Worm (Caenorhabditis elegans) whole organism, L4 larva: ENCODE results near the gene F17H10.1.

ENCODE experiments used
- D1046.2 ChIP-seq: fragments of 200-800 bp; sonication (Bioruptor generic); IDR thresholded peaks from 2 replicates; pipeline ENCODE4 v1.3.6; 2022; ENCODE audit warnings: missing genetic modification characterization, missing compliant biosample characterization
- F10B5.3 ChIP-seq: sonication (generic microtip); optimal IDR thresholded peaks from 2 replicates; lab custom pipeline; 2016; ENCODE audit warnings: mild to moderate bottlenecking, missing genetic modification characterization, missing compliant biosample characterization
- F37D6.2 ChIP-seq: sonication (generic microtip); optimal IDR thresholded peaks from 2 replicates; lab custom pipeline; 2016; ENCODE audit warnings: mild to moderate bottlenecking, missing genetic modification characterization, missing compliant biosample characterization
- Y48G9A.11 ChIP-seq: fragments of 200-800 bp; sonication (Bioruptor generic); IDR thresholded peaks from 2 replicates; pipeline ENCODE4 v1.3.6; 2022; ENCODE audit warnings: missing genetic modification reagents, missing genetic modification characterization, missing compliant biosample characterization
- ama-1 ChIP-seq: fragments of 150-350 bp; optimal IDR thresholded peaks from 2 replicates; lab custom pipeline; 2014; ENCODE audit warnings: inconsistent platforms, mixed read lengths
- ceh-20 ChIP-seq: fragments of 200-800 bp; sonication (Bioruptor generic); IDR thresholded peaks from 2 replicates; pipeline ENCODE4 v1.3.6; 2022; ENCODE audit warnings: missing genetic modification reagents, missing genetic modification characterization, missing compliant biosample characterization
- ceh-32 ChIP-seq: sonication (generic microtip); optimal IDR thresholded peaks from 2 replicates; lab custom pipeline; 2016; ENCODE audit warnings: mild to moderate bottlenecking, missing genetic modification characterization, missing compliant biosample characterization; ENCODE audit not compliant: poor library complexity
- ces-1 ChIP-seq: fragments of 150-350 bp; sonication (generic microtip); optimal IDR thresholded peaks from 4 replicates; lab custom pipeline; 2014; ENCODE audit warnings: missing biosample characterization, missing genetic modification reagents, missing genetic modification characterization
- cey-2 ChIP-seq: sonication (generic microtip); optimal IDR thresholded peaks from 3 replicates; lab custom pipeline; 2017; ENCODE audit warnings: missing genetic modification characterization, mild to moderate bottlenecking, missing compliant biosample characterization, antibody characterized with exemption, borderline replicate concordance; ENCODE audit not compliant: insufficient read depth
- daf-12 ChIP-seq: fragments of 150-350 bp; optimal IDR thresholded peaks from 2 replicates; lab custom pipeline; 2014; ENCODE audit warnings: missing biosample characterization, missing genetic modification reagents, missing genetic modification characterization
- daf-8 ChIP-seq: fragments of 200-800 bp; sonication (Bioruptor generic); IDR thresholded peaks from 2 replicates; pipeline ENCODE4 v1.3.6; 2022; ENCODE audit warnings: missing genetic modification characterization, missing compliant biosample characterization
- dmd-8 ChIP-seq: fragments of 200-800 bp; sonication (Bioruptor generic); IDR thresholded peaks from 2 replicates; pipeline ENCODE4 v1.3.6; 2022; ENCODE audit warnings: missing genetic modification characterization, missing compliant biosample characterization
- dpl-1 ChIP-seq: fragments of 150-350 bp; optimal IDR thresholded peaks from 2 replicates; lab custom pipeline; 2014; ENCODE audit warnings: missing biosample characterization, missing genetic modification reagents, missing genetic modification characterization
- duxl-1 ChIP-seq: sonication (generic microtip); optimal IDR thresholded peaks from 2 replicates; lab custom pipeline; 2016; ENCODE audit warnings: mild to moderate bottlenecking, missing genetic modification characterization, moderate library complexity, missing compliant biosample characterization; ENCODE audit not compliant: poor library complexity
- egl-27 ChIP-seq: sonication (generic microtip); optimal IDR thresholded peaks from 3 replicates; lab custom pipeline; 2017; ENCODE audit warnings: missing biosample characterization, missing genetic modification reagents, missing genetic modification characterization
- fkh-10 ChIP-seq: fragments of 150-350 bp; optimal IDR thresholded peaks from 2 replicates; lab custom pipeline; 2014; ENCODE audit warnings: missing biosample characterization, missing genetic modification reagents, missing genetic modification characterization
- fos-1 ChIP-seq: fragments of 150-350 bp; optimal IDR thresholded peaks from 2 replicates; lab custom pipeline; 2014; ENCODE audit warnings: missing biosample characterization, missing genetic modification characterization
- gei-8 ChIP-seq: fragments of 200-800 bp; sonication (Bioruptor generic); optimal IDR thresholded peaks from 2 replicates; lab custom pipeline; 2018; ENCODE audit warnings: mild to moderate bottlenecking, missing genetic modification characterization, missing compliant biosample characterization
- hmg-1.1 ChIP-seq: fragments of 200-800 bp; sonication (Bioruptor generic); IDR thresholded peaks from 2 replicates; pipeline ENCODE4 v1.3.6; 2022; ENCODE audit warnings: missing genetic modification reagents, missing genetic modification characterization, missing compliant biosample characterization
- jun-1 ChIP-seq: fragments of 150-350 bp; optimal IDR thresholded peaks from 2 replicates; lab custom pipeline; 2014; ENCODE audit warnings: missing biosample characterization, missing genetic modification reagents, missing genetic modification characterization
- lin-29 ChIP-seq: fragments of 200-800 bp; sonication (Bioruptor generic); IDR thresholded peaks from 2 replicates; pipeline ENCODE4 v1.3.6; 2022; ENCODE audit warnings: missing genetic modification reagents, missing genetic modification characterization, missing compliant biosample characterization
- lin-38 ChIP-seq: fragments of 200-800 bp; sonication (Bioruptor generic); IDR thresholded peaks from 2 replicates; pipeline ENCODE4 v1.3.6; 2022; ENCODE audit warnings: missing genetic modification reagents, missing genetic modification characterization, missing compliant biosample characterization
- lsy-2 ChIP-seq, 2 experiments: fragments of 150-350 bp in 1 of 2; sonication (generic microtip) in 1 of 2; optimal IDR thresholded peaks; 2 replicates each; lab custom pipeline; 2014 to 2017; ENCODE audit warnings: missing biosample characterization in 2 of 2, missing genetic modification characterization in 2 of 2
- madf-9 ChIP-seq: fragments of 200-800 bp; sonication (Bioruptor generic); conservative IDR thresholded peaks from 2 replicates; pipeline ENCODE4 v1.3.6; 2022; ENCODE audit warnings: missing genetic modification reagents, missing genetic modification characterization, missing compliant biosample characterization
- mdl-1 ChIP-seq, 2 experiments: fragments of 150-350 bp in 1 of 2; sonication (generic microtip) in 1 of 2; optimal IDR thresholded peaks; 2 replicates each; lab custom pipeline; 2014 to 2017; ENCODE audit warnings: missing biosample characterization in 2 of 2, missing genetic modification characterization in 2 of 2
- mep-1 ChIP-seq: fragments of 150-350 bp; sonication (generic microtip); optimal IDR thresholded peaks from 3 replicates; lab custom pipeline; 2014; ENCODE audit warnings: missing biosample characterization, missing genetic modification characterization
- mes-2 ChIP-seq: sonication (generic microtip); optimal IDR thresholded peaks from 2 replicates; lab custom pipeline; 2016; ENCODE audit warnings: missing genotype, mild to moderate bottlenecking, missing genetic modification characterization, missing compliant biosample characterization; ENCODE audit not compliant: poor library complexity, severe bottlenecking
- mxl-2 ChIP-seq: fragments of 200-800 bp; sonication (Bioruptor generic); conservative IDR thresholded peaks from 2 replicates; pipeline ENCODE4 v1.3.6; 2022; ENCODE audit warnings: missing genetic modification reagents, missing genetic modification characterization, missing compliant biosample characterization
- mxl-3 ChIP-seq: fragments of 200-800 bp; sonication (Bioruptor generic); optimal IDR thresholded peaks from 2 replicates; lab custom pipeline; 2018; ENCODE audit warnings: mild to moderate bottlenecking, missing genetic modification characterization, missing compliant biosample characterization
- nhr-102 ChIP-seq: sonication (generic microtip); optimal IDR thresholded peaks from 2 replicates; lab custom pipeline; 2016; ENCODE audit warnings: mild to moderate bottlenecking, missing genetic modification characterization, moderate library complexity, missing compliant biosample characterization
- nhr-11 ChIP-seq: fragments of 150-350 bp; optimal IDR thresholded peaks from 2 replicates; lab custom pipeline; 2014; ENCODE audit warnings: missing biosample characterization, missing genetic modification characterization
- nhr-111 ChIP-seq: fragments of 200-800 bp; sonication (Bioruptor generic); optimal IDR thresholded peaks from 2 replicates; lab custom pipeline; 2018; ENCODE audit warnings: mild to moderate bottlenecking, missing genetic modification characterization, missing compliant biosample characterization
- nhr-25 ChIP-seq: sonication (generic microtip); optimal IDR thresholded peaks from 2 replicates; lab custom pipeline; 2017; ENCODE audit warnings: missing genetic modification characterization, mild to moderate bottlenecking, missing compliant biosample characterization, antibody characterized with exemption, moderate library complexity, borderline replicate concordance; ENCODE audit not compliant: insufficient read depth
- nhr-28 ChIP-seq: fragments of 150-350 bp; optimal IDR thresholded peaks from 2 replicates; lab custom pipeline; 2014; ENCODE audit warnings: missing biosample characterization, missing genetic modification characterization
- nhr-41 ChIP-seq: fragments of 200-800 bp; sonication (Bioruptor generic); IDR thresholded peaks from 2 replicates; pipeline ENCODE4 v1.3.6; 2022; ENCODE audit warnings: missing genetic modification reagents, missing genetic modification characterization, missing compliant biosample characterization
- nhr-48 ChIP-seq: sonication (generic microtip); optimal IDR thresholded peaks from 2 replicates; lab custom pipeline; 2016; ENCODE audit warnings: mild to moderate bottlenecking, missing genetic modification characterization, missing compliant biosample characterization
- nhr-6 ChIP-seq: fragments of 150-350 bp; optimal IDR thresholded peaks from 2 replicates; lab custom pipeline; 2014; ENCODE audit warnings: missing biosample characterization, missing genetic modification characterization
- nhr-77 ChIP-seq: fragments of 150-350 bp; optimal IDR thresholded peaks from 2 replicates; lab custom pipeline; 2014; ENCODE audit warnings: missing biosample characterization, missing genetic modification characterization
- php-3 ChIP-seq: fragments of 200-800 bp; sonication (Bioruptor generic); IDR thresholded peaks from 2 replicates; pipeline ENCODE4 v1.3.6; 2022; ENCODE audit warnings: missing genetic modification reagents, missing genetic modification characterization, missing compliant biosample characterization
- pqm-1 ChIP-seq: sonication (generic microtip); optimal IDR thresholded peaks from 2 replicates; lab custom pipeline; 2017; ENCODE audit warnings: missing biosample characterization, missing genetic modification characterization
- sdz-12 ChIP-seq: fragments of 200-800 bp; sonication (Bioruptor generic); optimal IDR thresholded peaks from 2 replicates; lab custom pipeline; 2018; ENCODE audit warnings: mild to moderate bottlenecking, missing genetic modification characterization, missing compliant biosample characterization
- skn-1 ChIP-seq: fragments of 150-350 bp; optimal IDR thresholded peaks from 2 replicates; lab custom pipeline; 2014; ENCODE audit warnings: missing biosample characterization, missing genetic modification characterization
- tra-1 ChIP-seq: fragments of 200-800 bp; sonication (Bioruptor generic); IDR thresholded peaks from 2 replicates; pipeline ENCODE4 v1.3.6; 2022; ENCODE audit warnings: missing genetic modification reagents, missing genetic modification characterization, missing compliant biosample characterization
- unc-62 ChIP-seq, 3 experiments: fragments of 150-350 bp in 1 of 3; sonication (generic microtip); optimal IDR thresholded peaks in 2 of 3; peaks in 1 of 3; 1 replicate in 1 of 3; 2 replicates in 2 of 3; lab custom pipeline; 2014 to 2017; ENCODE audit warnings: missing biosample characterization in 3 of 3, missing genetic modification characterization in 3 of 3, missing genetic modification reagents in 3 of 3, missing genotype in 1 of 3
- zfp-3 ChIP-seq: fragments of 200-800 bp; sonication (Bioruptor generic); conservative IDR thresholded peaks from 2 replicates; pipeline ENCODE4 v1.3.6; 2022; ENCODE audit warnings: missing genetic modification reagents, missing genetic modification characterization, missing compliant biosample characterization
- zip-2 ChIP-seq: fragments of 150-350 bp; optimal IDR thresholded peaks from 2 replicates; lab custom pipeline; 2014; ENCODE audit warnings: missing biosample characterization, missing genetic modification characterization
- ztf-7 ChIP-seq: fragments of 150-350 bp; optimal IDR thresholded peaks from 2 replicates; lab custom pipeline; 2014; ENCODE audit warnings: missing biosample characterization, missing genetic modification characterization

The F17H10.1 gene

ce11 chrX:13143762-13144732 is 39.0 kb downstream of the F17H10.1 start (continued):
- peak; percentile 23 for TF ChIP-seq nhr-111
- no peak for TF ChIP-seq cey-2 (tag; lab: Kevin White, UChicago)
- TF ChIP-seq duxl-1, result peak; percentile 26
- TF ChIP-seq ama-1 (lab: Kevin White, UChicago), result peak; percentile 67
- peak; percentile 75 for TF ChIP-seq hmg-1.1 (GFP tag; lab: Robert Waterston, UW)
- TF ChIP-seq zfp-3 (GFP tag; lab: Robert Waterston, UW), result 0 out of 2 replicates have a peak, but pooled peaks have one; percentile 46
- TF ChIP-seq ces-1 (GFP tag; lab: Kevin White, UChicago), result no peak
- TF ChIP-seq nhr-48 (tag; lab: Kevin White, UChicago), result peak; percentile 51
- TF ChIP-seq nhr-102 (tag; lab: Kevin White, UChicago), result peak; percentile 57
- TF ChIP-seq zip-2 (tag; lab: Kevin White, UChicago), result peak; percentile 23
- peak; percentile 47 for TF ChIP-seq fkh-10 (GFP tag; lab: Kevin White, UChicago)
- no peak for TF ChIP-seq Y48G9A.11 (GFP tag; lab: Robert Waterston, UW)
- TF ChIP-seq dmd-8 (GFP tag; lab: Robert Waterston, UW), result 0 out of 2 replicates have a peak, but pooled peaks have one; percentile 41
- peak; percentile 26 for TF ChIP-seq F37D6.2 (tag; lab: Kevin White, UChicago)
- TF ChIP-seq nhr-77, result no peak
- no peak for TF ChIP-seq F10B5.3
- 0 out of 2 replicates have a peak, but pooled peaks have one; percentile 61 for TF ChIP-seq tra-1 (GFP tag; lab: Robert Waterston, UW)
- peak; percentile 28 for TF ChIP-seq dpl-1 (GFP tag; lab: Kevin White, UChicago)
- peak; percentile 3 for TF ChIP-seq ceh-32 (tag; lab: Kevin White, UChicago)
- TF ChIP-seq daf-12, result no peak
- peak; percentile 33 for TF ChIP-seq pqm-1 (tag; lab: Kevin White, UChicago)
- 0 out of 2 replicates have a peak, but pooled peaks have one; percentile 21 for TF ChIP-seq D1046.2 (GFP tag; lab: Robert Waterston, UW)
- TF ChIP-seq mxl-3 (GFP tag; lab: Kevin White, UChicago), result peak; percentile 91
- peak; percentile 87 for TF ChIP-seq nhr-11
- TF ChIP-seq ceh-20 (GFP tag; lab: Robert Waterston, UW), result peak; percentile 74
- TF ChIP-seq gei-8, result no peak
- no peak for TF ChIP-seq daf-8
- peak; percentile 40 for TF ChIP-seq nhr-6
- peak; percentile 17 for TF ChIP-seq ztf-7 (tag; lab: Kevin White, UChicago)
- peak; percentile 62 to 76 for TF ChIP-seq lsy-2 (tag; optimal IDR thresholded peaks at IDR 0.05; lab: Kevin White, UChicago)
- no peak for TF ChIP-seq skn-1 (tag; lab: Kevin White, UChicago)
- peak; percentile 8 to 91 for TF ChIP-seq unc-62 (GFP tag; optimal IDR thresholded peaks at IDR 0.05 in 1 of 2; lab: Kevin White, UChicago)
- TF ChIP-seq unc-62 (tag; optimal IDR thresholded peaks at IDR 0.05; lab: Kevin White, UChicago), result no peak
- no peak for TF ChIP-seq sdz-12 (GFP tag; lab: Kevin White, UChicago)
- TF ChIP-seq php-3 (GFP tag; lab: Robert Waterston, UW), result 0 out of 2 replicates have a peak, but pooled peaks have one; percentile 51
- peak; percentile 16; the same call in 1 of the 2 replicates for TF ChIP-seq madf-9 (GFP tag; lab: Robert Waterston, UW)
- TF ChIP-seq mes-2 (tag; lab: Kevin White, UChicago), result peak; percentile 49
- TF ChIP-seq nhr-25, result no peak
- no peak for TF ChIP-seq nhr-41 (GFP tag; lab: Robert Waterston, UW)
- TF ChIP-seq mdl-1 (tag; optimal IDR thresholded peaks at IDR 0.05; lab: Kevin White, UChicago), result peak; percentile 73 to 94
- 0 out of 2 replicates have a peak, but pooled peaks have one; percentile 39 for TF ChIP-seq mxl-2 (GFP tag; lab: Robert Waterston, UW)
- TF ChIP-seq egl-27 (tag; lab: Kevin White, UChicago), result no peak
- TF ChIP-seq mep-1, result peak; percentile 82
- peak; percentile 15 for TF ChIP-seq fos-1 (tag; lab: Kevin White, UChicago)
- peak; percentile 44 for TF ChIP-seq nhr-28 (tag; lab: Kevin White, UChicago)
- peak; percentile 74 for TF ChIP-seq jun-1 (tag; lab: Kevin White, UChicago)
- no peak for TF ChIP-seq lin-38 (GFP tag; lab: Robert Waterston, UW)
- no peak for TF ChIP-seq lin-29 (GFP tag; lab: Robert Waterston, UW)
